Worm (Caenorhabditis elegans) whole organism, L2 larva: ENCODE results near the gene C03C10.7.

Experiments used
- C34F6.9 ChIP-seq: fragments of 150-350 bp; optimal IDR thresholded peaks from 2 replicates; lab custom pipeline; 2014; ENCODE audit warnings: missing biosample characterization, missing genetic modification characterization
- Y55F3AM.14 ChIP-seq: fragments of 200-800 bp; sonication (Bioruptor generic); optimal IDR thresholded peaks from 2 replicates; lab custom pipeline; 2018; ENCODE audit warnings: mild to moderate bottlenecking, missing genetic modification characterization, missing compliant biosample characterization
- ceh-16 ChIP-seq: fragments of 150-350 bp; optimal IDR thresholded peaks from 2 replicates; lab custom pipeline; 2014; ENCODE audit warnings: missing biosample characterization, missing genetic modification characterization
- ceh-82 ChIP-seq: fragments of 150-350 bp; optimal IDR thresholded peaks from 2 replicates; lab custom pipeline; 2014; ENCODE audit warnings: missing biosample characterization, missing genetic modification characterization
- crh-2 ChIP-seq: sonication (generic microtip); optimal IDR thresholded peaks from 2 replicates; lab custom pipeline; 2017; ENCODE audit warnings: missing biosample characterization, missing genetic modification characterization
- dmd-4 ChIP-seq: sonication (generic microtip); optimal IDR thresholded peaks from 2 replicates; lab custom pipeline; 2017; ENCODE audit warnings: missing biosample characterization, missing genetic modification characterization
- egl-27 ChIP-seq: sonication (generic microtip); optimal IDR thresholded peaks from 3 replicates; lab custom pipeline; 2017; ENCODE audit warnings: missing biosample characterization, missing genetic modification reagents, missing genetic modification characterization
- elt-1 ChIP-seq: fragments of 150-350 bp; optimal IDR thresholded peaks from 2 replicates; lab custom pipeline; 2014; ENCODE audit warnings: missing biosample characterization, missing genetic modification characterization
- elt-3 ChIP-seq: sonication (generic microtip); optimal IDR thresholded peaks from 2 replicates; lab custom pipeline; 2017; ENCODE audit warnings: missing biosample characterization, missing genetic modification characterization
- gmeb-1 ChIP-seq: fragments of 150-350 bp; optimal IDR thresholded peaks from 2 replicates; lab custom pipeline; 2014; ENCODE audit warnings: missing biosample characterization, missing genetic modification characterization
- lin-11 ChIP-seq: fragments of 150-350 bp; sonication (generic microtip); optimal IDR thresholded peaks from 2 replicates; lab custom pipeline; 2014; ENCODE audit warnings: missing biosample characterization, missing genetic modification characterization, inconsistent platforms, mixed read lengths
- lin-13 ChIP-seq: fragments of 150-350 bp; optimal IDR thresholded peaks from 2 replicates; lab custom pipeline; 2014; ENCODE audit warnings: missing biosample characterization, missing genetic modification reagents, missing genetic modification characterization
- lsy-2 ChIP-seq, 2 experiments: fragments of 150-350 bp in 1 of 2; sonication (generic microtip) in 1 of 2; optimal IDR thresholded peaks; 2 replicates each; lab custom pipeline; 2014 to 2017; ENCODE audit warnings: missing biosample characterization in 2 of 2, missing genetic modification characterization in 2 of 2
- mab-5 ChIP-seq: fragments of 150-350 bp; optimal IDR thresholded peaks from 2 replicates; lab custom pipeline; 2014; ENCODE audit warnings: missing biosample characterization, missing genetic modification characterization
- mdl-1 ChIP-seq, 2 experiments: fragments of 150-350 bp in 1 of 2; sonication (generic microtip) in 1 of 2; optimal IDR thresholded peaks; 2 replicates each; lab custom pipeline; 2017; ENCODE audit warnings: missing biosample characterization in 2 of 2, missing genetic modification characterization in 2 of 2
- nhr-10 ChIP-seq: sonication (generic microtip); optimal IDR thresholded peaks from 2 replicates; lab custom pipeline; 2017; ENCODE audit warnings: missing biosample characterization, missing genetic modification characterization
- nhr-12 ChIP-seq: fragments of 150-350 bp; optimal IDR thresholded peaks from 2 replicates; lab custom pipeline; 2014; ENCODE audit warnings: missing biosample characterization, missing genetic modification characterization
- nhr-129 ChIP-seq: fragments of 150-350 bp; optimal IDR thresholded peaks from 2 replicates; lab custom pipeline; 2014; ENCODE audit warnings: missing biosample characterization, missing genetic modification characterization
- nhr-21 ChIP-seq: fragments of 150-350 bp; optimal IDR thresholded peaks from 2 replicates; lab custom pipeline; 2014; ENCODE audit warnings: missing biosample characterization, missing genetic modification characterization
- nhr-23 ChIP-seq: fragments of 150-350 bp; optimal IDR thresholded peaks from 2 replicates; lab custom pipeline; 2014; ENCODE audit warnings: missing biosample characterization, missing genetic modification reagents, missing genetic modification characterization
- nhr-237 ChIP-seq: fragments of 150-350 bp; optimal IDR thresholded peaks from 2 replicates; lab custom pipeline; 2014; ENCODE audit warnings: missing biosample characterization, missing genetic modification characterization
- nhr-6 ChIP-seq: fragments of 150-350 bp; optimal IDR thresholded peaks from 2 replicates; lab custom pipeline; 2014; ENCODE audit warnings: missing biosample characterization, missing genetic modification characterization
- nhr-77 ChIP-seq: fragments of 150-350 bp; optimal IDR thresholded peaks from 2 replicates; lab custom pipeline; 2014; ENCODE audit warnings: missing biosample characterization, missing genetic modification characterization
- peb-1 ChIP-seq: fragments of 150-350 bp; optimal IDR thresholded peaks from 2 replicates; lab custom pipeline; 2014; ENCODE audit warnings: missing biosample characterization, missing genetic modification characterization
- sem-4 ChIP-seq: fragments of 150-350 bp; optimal IDR thresholded peaks from 2 replicates; lab custom pipeline; 2014; ENCODE audit warnings: missing biosample characterization, missing genetic modification reagents, missing genetic modification characterization
- sma-3 ChIP-seq: sonication (generic microtip); optimal IDR thresholded peaks from 2 replicates; lab custom pipeline; 2016; ENCODE audit warnings: missing genetic modification reagents, missing genetic modification characterization, missing compliant biosample characterization
- sma-9 ChIP-seq, 2 experiments: fragments of 150-350 bp in 1 of 2; sonication (generic microtip) in 1 of 2; optimal IDR thresholded peaks; 2 replicates each; lab custom pipeline; 2014 to 2016; ENCODE audit warnings: missing genetic modification characterization in 2 of 2, mild to moderate bottlenecking in 1 of 2, missing biosample characterization in 1 of 2, missing compliant biosample characterization in 1 of 2, missing genetic modification reagents in 1 of 2, moderate library complexity in 1 of 2
- unc-39 ChIP-seq: fragments of 150-350 bp; optimal IDR thresholded peaks from 2 replicates; lab custom pipeline; 2014; ENCODE audit warnings: missing biosample characterization, missing genetic modification characterization
- unc-55 ChIP-seq: fragments of 150-350 bp; sonication (generic microtip); optimal IDR thresholded peaks from 3 replicates; lab custom pipeline; 2014; ENCODE audit warnings: missing biosample characterization, missing genetic modification reagents, missing genetic modification characterization
- unc-62 ChIP-seq: fragments of 150-350 bp; optimal IDR thresholded peaks from 2 replicates; lab custom pipeline; 2014; ENCODE audit warnings: missing biosample characterization, missing genetic modification reagents, missing genetic modification characterization
- ztf-1 ChIP-seq: fragments of 200-800 bp; sonication (Bioruptor generic); conservative IDR thresholded peaks from 2 replicates; pipeline ENCODE4 v1.3.6; 2022; ENCODE audit warnings: missing genetic modification characterization, missing compliant biosample characterization
- ztf-4 ChIP-seq: fragments of 150-350 bp; optimal IDR thresholded peaks from 2 replicates; lab custom pipeline; 2014; ENCODE audit warnings: missing biosample characterization, missing genetic modification characterization

C03C10.7 gene

ce11 chrIII:4066333-4066732, 29.5 kb upstream of the C03C10.7 start, which contains the start of gene unc-79:
TSS of gene unc-79 (plus strand) at chrIII:4066633.
- TF ChIP-seq sma-3 (GFP tag; lab: Kevin White, UChicago) (no peak), lin-13 (GFP tag; lab: Kevin White, UChicago) (no peak), mab-5 (tag; lab: Kevin White, UChicago) (no peak), ztf-4 (tag; lab: Kevin White, UChicago) (no peak), unc-62 (GFP tag; lab: Kevin White, UChicago) (no peak), unc-39 (tag; lab: Kevin White, UChicago) (no peak), ztf-1 (GFP tag; lab: Robert Waterston, UW) (no peak), nhr-21 (no peak), nhr-129 (tag; lab: Kevin White, UChicago) (no peak), lsy-2 (tag; optimal IDR thresholded peaks at IDR 0.05; lab: Kevin White, UChicago) (no peak), C34F6.9 (tag; lab: Kevin White, UChicago) (no peak), dmd-4 (tag; lab: Kevin White, UChicago) (no peak), Y55F3AM.14 (GFP tag; lab: Kevin White, UChicago) (no peak), nhr-23 (tag; lab: Kevin White, UChicago) (no peak), sem-4 (tag; lab: Kevin White, UChicago) (no peak), peb-1 (no peak), lin-11 (tag; lab: Kevin White, UChicago) (no peak)

- TF ChIP-seq gmeb-1 (tag; lab: Kevin White, UChicago) (no peak), dmd-4 (tag; lab: Kevin White, UChicago) (no peak), peb-1 (no peak), ceh-16 (tag; lab: Kevin White, UChicago) (no peak), nhr-23 (tag; lab: Kevin White, UChicago) (no peak), elt-1 (no peak), unc-55 (GFP tag; lab: Kevin White, UChicago) (no peak), nhr-237 (tag; lab: Kevin White, UChicago) (no peak), ztf-4 (tag; lab: Kevin White, UChicago) (no peak), ceh-82 (tag; lab: Kevin White, UChicago) (no peak), ztf-1 (GFP tag; lab: Robert Waterston, UW) (no peak), sem-4 (tag; lab: Kevin White, UChicago) (no peak), C34F6.9 (tag; lab: Kevin White, UChicago) (no peak)
Measured at ce11 chrIII:4068120-4068519, 27.7 kb upstream of the C03C10.7 start.

- TF ChIP-seq unc-55 (GFP tag; lab: Kevin White, UChicago) (peak; percentile 23), elt-3 (tag; lab: Kevin White, UChicago) (no peak), lin-11 (tag; lab: Kevin White, UChicago) (no peak), nhr-77 (tag; lab: Kevin White, UChicago) (no peak), peb-1 (no peak), egl-27 (tag; lab: Kevin White, UChicago) (peak; percentile 0), crh-2 (no peak), sem-4 (tag; lab: Kevin White, UChicago) (peak; percentile 37), sma-9 (GFP tag; optimal IDR thresholded peaks at IDR 0.05; lab: Kevin White, UChicago) (peak; percentile 1), sma-9 (tag; optimal IDR thresholded peaks at IDR 0.05; lab: Kevin White, UChicago) (no peak), Y55F3AM.14 (GFP tag; lab: Kevin White, UChicago) (peak; percentile 59)
Measured at ce11 chrIII:4070239-4070638, 25.6 kb upstream of the C03C10.7 start.

- no peak for TF ChIP-seq sma-3 (GFP tag; lab: Kevin White, UChicago)
- no peak for TF ChIP-seq nhr-12 (tag; lab: Kevin White, UChicago)
- TF ChIP-seq nhr-21, result no peak
- TF ChIP-seq sma-9 (GFP tag; optimal IDR thresholded peaks at IDR 0.05; lab: Kevin White, UChicago), result no peak
- TF ChIP-seq sma-9 (tag; optimal IDR thresholded peaks at IDR 0.05; lab: Kevin White, UChicago), result no peak
- TF ChIP-seq ztf-4 (tag; lab: Kevin White, UChicago), result no peak
- TF ChIP-seq nhr-10 (tag; lab: Kevin White, UChicago), result no peak
Measured at ce11 chrIII:4083429-4083828, 12.4 kb upstream of the C03C10.7 start.

ce11 chrIII:4085657-4086056, 10.2 kb upstream of the C03C10.7 start:
- TF ChIP-seq mdl-1 (tag; optimal IDR thresholded peaks at IDR 0.05; lab: Kevin White, UChicago) (no peak), unc-39 (tag; lab: Kevin White, UChicago) (no peak), Y55F3AM.14 (GFP tag; lab: Kevin White, UChicago) (no peak), unc-55 (GFP tag; lab: Kevin White, UChicago) (no peak), nhr-6 (no peak)
- TF ChIP-seq, all 48 proteins: peak for 0
